Worm (Caenorhabditis elegans): ENCODE data around the gene sri-70.

Gene sri-70

ce11 chrV:17315063-17315462 is 12.2 kb downstream of the sri-70 start, which contains the start of gene F31E9.6:
Gene F31E9.6, minus strand, starts transcription at chrV:17315153.
- TF ChIP-seq elt-2 (tag; optimal IDR thresholded peaks at IDR 0.05): no peak
- TF ChIP-seq fax-1 (tag; optimal IDR thresholded peaks at IDR 0.05): no peak
- no peak for TF ChIP-seq K09A11.1 (tag; optimal IDR thresholded peaks at IDR 0.05; ENCODE audit: insufficient read depth)
- no peak for TF ChIP-seq lim-6 (tag; optimal IDR thresholded peaks at IDR 0.05)
- no peak for TF ChIP-seq mec-3 (tag; optimal IDR thresholded peaks at IDR 0.05; ENCODE audit: borderline replicate concordance)
- no peak for TF ChIP-seq eyg-1 (tag; optimal IDR thresholded peaks at IDR 0.05)
- TF ChIP-seq ahr-1 (tag; optimal IDR thresholded peaks at IDR 0.05): no peak
- TF ChIP-seq pros-1 (tag; optimal IDR thresholded peaks at IDR 0.05): no peak
- no peak for TF ChIP-seq ceh-2 (tag; optimal IDR thresholded peaks at IDR 0.05)
- TF ChIP-seq C38D4.7 (GFP tag; optimal IDR thresholded peaks at IDR 0.05): no peak
- no peak for TF ChIP-seq pha-2 (tag; optimal IDR thresholded peaks at IDR 0.05)
- no peak for TF ChIP-seq che-1 (tag; optimal IDR thresholded peaks at IDR 0.05)
- TF ChIP-seq ceh-48 (tag; optimal IDR thresholded peaks at IDR 0.05): no peak
- TF ChIP-seq hlh-13 (GFP tag; optimal IDR thresholded peaks at IDR 0.05): no peak
- no peak for TF ChIP-seq nhr-232 (tag; optimal IDR thresholded peaks at IDR 0.05)
- no peak for TF ChIP-seq unc-55 (GFP tag; optimal IDR thresholded peaks at IDR 0.05)
- no peak for TF ChIP-seq tbx-2 (tag; optimal IDR thresholded peaks at IDR 0.05)
- no peak for TF ChIP-seq pat-9 (tag; optimal IDR thresholded peaks at IDR 0.05)
- TF ChIP-seq ztf-16 (tag; optimal IDR thresholded peaks at IDR 0.05): no peak
- no peak for TF ChIP-seq F13H6.1 (tag; optimal IDR thresholded peaks at IDR 0.05)

DNA sequence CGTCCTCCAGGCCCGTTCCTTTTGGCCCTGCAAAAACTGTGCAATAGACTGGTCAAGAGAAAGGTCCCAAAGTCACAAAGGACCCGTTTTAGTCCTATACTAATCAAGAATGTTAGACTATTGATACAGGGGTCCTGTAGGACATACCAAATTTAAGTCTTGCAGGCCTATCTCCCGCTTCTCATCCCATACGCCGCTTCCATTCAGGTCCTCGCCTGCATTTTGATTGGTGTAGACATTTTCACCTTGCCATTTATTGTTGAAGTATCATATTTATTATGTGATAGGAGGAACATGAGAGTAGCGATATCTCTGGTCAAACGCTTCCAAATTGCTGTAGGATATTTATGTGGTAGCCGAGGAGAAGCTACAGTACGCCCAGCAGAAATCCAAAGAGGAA is 14.4 kb downstream of the sri-70 start:
- TF ChIP-seq pros-1 (tag; optimal IDR thresholded peaks at IDR 0.05): no peak
- TF ChIP-seq unc-3 (GFP tag; conservative IDR thresholded peaks at IDR 0.05): no peak
- no peak for TF ChIP-seq unc-3 (tag; optimal IDR thresholded peaks at IDR 0.05)
- TF ChIP-seq fkh-6 (tag; optimal IDR thresholded peaks at IDR 0.05): no peak
- no peak for TF ChIP-seq K09A11.1 (tag; optimal IDR thresholded peaks at IDR 0.05; ENCODE audit: insufficient read depth)

- TF ChIP-seq Y22D7AL.16 (tag; optimal IDR thresholded peaks at IDR 0.05) (no peak), ztf-16 (tag; optimal IDR thresholded peaks at IDR 0.05) (no peak), gmeb-2 (tag; optimal IDR thresholded peaks at IDR 0.05) (no peak), hlh-8 (tag; optimal IDR thresholded peaks at IDR 0.05) (no peak), pax-1 (tag; optimal IDR thresholded peaks at IDR 0.05) (no peak), ceh-30 (tag; optimal IDR thresholded peaks at IDR 0.05) (no peak), npax-4 (tag; optimal IDR thresholded peaks at IDR 0.05) (no peak)
Observed at ce11 chrV:17317786-17318185, 14.9 kb downstream of the sri-70 start, which contains the start of gene srz-58. Gene srz-58, plus strand, starts transcription at chrV:17318147.

DNA sequence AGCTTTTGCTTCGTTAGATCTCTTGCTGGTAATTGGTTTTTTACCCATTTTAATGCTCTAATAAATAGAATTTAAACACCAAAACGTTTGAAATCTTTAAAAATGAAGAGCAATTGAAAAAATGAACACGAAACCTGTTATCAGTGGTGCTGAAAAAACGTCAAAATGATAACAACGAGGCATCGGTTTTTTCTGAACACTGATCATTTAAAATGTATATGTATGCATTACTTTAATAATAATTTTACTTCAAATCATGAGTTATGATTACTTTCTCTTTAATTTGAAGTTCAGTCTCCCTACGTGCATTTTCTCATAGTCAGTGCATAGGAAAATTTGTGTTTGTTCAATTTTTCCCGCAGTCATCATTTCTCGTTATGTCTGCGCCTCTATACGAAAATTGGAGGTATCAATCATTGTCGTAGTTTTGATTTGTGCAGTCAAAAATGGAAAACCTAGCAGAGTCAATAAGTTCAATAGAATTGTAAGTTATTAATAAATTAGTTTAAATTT is 19.6 kb downstream of the sri-70 start, which contains the start of gene F31E9.3:
Gene F31E9.3, plus strand, starts transcription at position 194 of the 513 bp plus-strand sequence.
- no peak for TF ChIP-seq fax-1 (tag; optimal IDR thresholded peaks at IDR 0.05)
- TF ChIP-seq ceh-30 (tag; optimal IDR thresholded peaks at IDR 0.05): no peak

ce11 chrV:17323876-17324275 is 21.0 kb downstream of the sri-70 start:
- no peak for TF ChIP-seq npax-4 (tag; optimal IDR thresholded peaks at IDR 0.05)
- no peak for TF ChIP-seq pqm-1 (tag; optimal IDR thresholded peaks at IDR 0.05)
- TF ChIP-seq fax-1 (tag; optimal IDR thresholded peaks at IDR 0.05): no peak
- TF ChIP-seq dve-1 (tag; optimal IDR thresholded peaks at IDR 0.05): no peak
- no peak for TF ChIP-seq unc-86 (tag; optimal IDR thresholded peaks at IDR 0.05)
- TF ChIP-seq ceh-2 (tag; optimal IDR thresholded peaks at IDR 0.05): no peak
- no peak for TF ChIP-seq nhr-11 (tag; optimal IDR thresholded peaks at IDR 0.05)
- TF ChIP-seq nfya-1 (tag; optimal IDR thresholded peaks at IDR 0.05): no peak
- no peak for TF ChIP-seq ceh-48 (tag; optimal IDR thresholded peaks at IDR 0.05)
- no peak for TF ChIP-seq sdc-2 (tag; optimal IDR thresholded peaks at IDR 0.05)
- no peak for TF ChIP-seq ref-2 (tag; optimal IDR thresholded peaks at IDR 0.05)
- TF ChIP-seq hlh-8 (tag; optimal IDR thresholded peaks at IDR 0.05): no peak
